Fruit fly (Drosophila melanogaster) whole organism, embryonic: Measurements from ENCODE around the gene Nepl3.
A peak's percentile ranks its signal among the peaks of the same experiment; 100 is the strongest.

Experiments
- Bgb ChIP-seq: fragments of 200-800 bp; sonication (Bioruptor generic); IDR thresholded peaks from 2 replicates; pipeline ENCODE4 v1.3.6; 2022; ENCODE audit warnings: missing biosample characterization, missing genetic modification characterization; ENCODE audit not compliant: partially characterized antibody
- CG10979 ChIP-seq: fragments of 200-800 bp; sonication (Bioruptor generic); optimal IDR thresholded peaks from 2 replicates; lab custom pipeline; 2018; ENCODE audit warnings: missing biosample characterization, mild to moderate bottlenecking, missing genetic modification characterization, moderate library complexity
- CG11456 ChIP-seq: fragments of 200-800 bp; sonication (Bioruptor generic); IDR thresholded peaks from 3 replicates; pipeline ENCODE4 v1.3.6; 2022; ENCODE audit warnings: missing biosample characterization, missing genetic modification characterization
- CG12236 ChIP-seq: fragments of 200-800 bp; sonication (Bioruptor generic); optimal IDR thresholded peaks from 2 replicates; lab custom pipeline; 2016; ENCODE audit warnings: missing biosample characterization, missing genetic modification characterization
- CG14667 ChIP-seq: fragments of 200-800 bp; sonication (Bioruptor generic); IDR thresholded peaks from 2 replicates; pipeline ENCODE4 v1.3.6; 2022; ENCODE audit warnings: missing biosample characterization, missing genetic modification characterization
- CG1647 ChIP-seq: fragments of 200-800 bp; sonication (Bioruptor generic); optimal IDR thresholded peaks from 3 replicates; lab custom pipeline; 2016; ENCODE audit warnings: missing biosample characterization, missing genetic modification characterization
- CG16779 ChIP-seq: fragments of 200-800 bp; sonication (Bioruptor generic); IDR thresholded peaks from 2 replicates; pipeline ENCODE4 v1.3.6; 2022; ENCODE audit warnings: missing biosample characterization, missing genetic modification characterization
- CG17186 ChIP-seq: fragments of 200-800 bp; sonication (Bioruptor generic); optimal IDR thresholded peaks from 3 replicates; lab custom pipeline; 2017; ENCODE audit warnings: missing biosample characterization, missing genetic modification reagents, missing genetic modification characterization
- CG17912 ChIP-seq: fragments of 200-800 bp; sonication (Bioruptor generic); optimal IDR thresholded peaks from 2 replicates; lab custom pipeline; 2018; ENCODE audit warnings: missing biosample characterization, mild to moderate bottlenecking, missing genetic modification characterization
- CG2129 ChIP-seq: fragments of 200-800 bp; sonication (Bioruptor generic); IDR thresholded peaks from 2 replicates; pipeline ENCODE4 v1.3.6; 2022; ENCODE audit warnings: missing biosample characterization, missing genetic modification characterization; ENCODE audit not compliant: partially characterized antibody
- CG2712 ChIP-seq: fragments of 200-800 bp; optimal IDR thresholded peaks from 3 replicates; lab custom pipeline; 2019; ENCODE audit warnings: missing biosample characterization, mild to moderate bottlenecking, missing genetic modification characterization, moderate library complexity
- CG33213 ChIP-seq: fragments of 200-800 bp; sonication (Bioruptor generic); optimal IDR thresholded peaks from 3 replicates; lab custom pipeline; 2016; ENCODE audit warnings: missing biosample characterization, missing genetic modification characterization
- CG34422 ChIP-seq: fragments of 200-800 bp; sonication (Bioruptor generic); IDR thresholded peaks from 3 replicates; pipeline ENCODE4 v1.3.6; 2022; ENCODE audit warnings: missing biosample characterization, missing genetic modification characterization
- CG5180 ChIP-seq: fragments of 200-800 bp; sonication (Bioruptor generic); optimal IDR thresholded peaks from 3 replicates; lab custom pipeline; 2017; ENCODE audit warnings: missing biosample characterization, missing genetic modification characterization, mild to moderate bottlenecking, moderate library complexity, missing genetic modification reagents
- CG6813 ChIP-seq: fragments of 200-800 bp; sonication (Bioruptor generic); optimal IDR thresholded peaks from 2 replicates; lab custom pipeline; 2017; ENCODE audit warnings: missing biosample characterization, missing genetic modification characterization, mild to moderate bottlenecking, moderate library complexity, missing genetic modification reagents
- CG8359 ChIP-seq: fragments of 200-800 bp; sonication (Bioruptor generic); optimal IDR thresholded peaks from 2 replicates; lab custom pipeline; 2017; ENCODE audit warnings: missing biosample characterization, mild to moderate bottlenecking, missing genetic modification characterization, borderline replicate concordance
- Dfd ChIP-seq, 2 experiments: fragments of >200 bp; optimal IDR thresholded peaks; 2 replicates each; lab custom pipeline; 2017; ENCODE audit warnings: missing biosample characterization in 2 of 2, missing genetic modification characterization in 2 of 2
- Dip2 ChIP-seq: fragments of 200-800 bp; sonication (Bioruptor generic); IDR thresholded peaks from 2 replicates; pipeline ENCODE4 v1.3.6; 2022; ENCODE audit warnings: missing biosample characterization, missing genetic modification characterization
- Doc3 ChIP-seq: fragments of 200-800 bp; sonication (Bioruptor generic); IDR thresholded peaks from 3 replicates; pipeline ENCODE4 v1.3.6; 2022; ENCODE audit warnings: missing biosample characterization, missing genetic modification characterization; ENCODE audit not compliant: partially characterized antibody
- E2f1 ChIP-seq: fragments of 200-800 bp; sonication (Bioruptor generic); IDR thresholded peaks from 2 replicates; pipeline ENCODE4 v1.3.6; 2022; ENCODE audit warnings: missing biosample characterization, missing genetic modification characterization
- Ets65A ChIP-seq: fragments of 200-800 bp; sonication (Bioruptor generic); peaks from one replicate; lab custom pipeline; 2016; ENCODE audit warnings: missing biosample characterization, missing genetic modification characterization
- Gsc ChIP-seq: fragments of 200-800 bp; sonication (Bioruptor generic); IDR thresholded peaks from 2 replicates; pipeline ENCODE4 v1.3.6; 2022; ENCODE audit warnings: missing biosample characterization, missing genetic modification characterization
- Hmx ChIP-seq: fragments of 200-800 bp; sonication (Bioruptor generic); optimal IDR thresholded peaks from 2 replicates; lab custom pipeline; 2016; ENCODE audit warnings: missing biosample characterization, missing genetic modification characterization
- Kr ChIP-seq: fragments of 200-800 bp; sonication (Bioruptor generic); optimal IDR thresholded peaks from 2 replicates; lab custom pipeline; 2017; ENCODE audit warnings: missing biosample characterization, mild to moderate bottlenecking, missing genetic modification characterization
- Lpt ChIP-seq: fragments of >200 bp; optimal IDR thresholded peaks from 2 replicates; lab custom pipeline; 2018; ENCODE audit warnings: missing biosample characterization, missing genetic modification characterization
- Meics ChIP-seq: fragments of 200-800 bp; sonication (Bioruptor generic); optimal IDR thresholded peaks from 2 replicates; lab custom pipeline; 2017; ENCODE audit warnings: missing biosample characterization, mild to moderate bottlenecking, missing genetic modification characterization
- NfI ChIP-seq: fragments of 200-800 bp; sonication (Bioruptor generic); optimal IDR thresholded peaks from 3 replicates; lab custom pipeline; 2018; ENCODE audit warnings: missing biosample characterization, mild to moderate bottlenecking, missing genetic modification characterization, moderate library complexity
- Optix ChIP-seq: fragments of 200-800 bp; sonication (Bioruptor generic); IDR thresholded peaks from 3 replicates; pipeline ENCODE4 v1.3.6; 2022; ENCODE audit warnings: missing biosample characterization, missing genetic modification characterization
- Pdp1 ChIP-seq, 2 experiments: fragments of 200-800 bp; sonication (Bioruptor generic); optimal IDR thresholded peaks; 3 replicates each; lab custom pipeline; 2016; ENCODE audit warnings: missing biosample characterization in 2 of 2, missing genetic modification characterization in 2 of 2, mild to moderate bottlenecking in 1 of 2, moderate library complexity in 1 of 2
- Rx ChIP-seq: fragments of 200-800 bp; sonication (Bioruptor generic); IDR thresholded peaks from 2 replicates; pipeline ENCODE4 v1.3.6; 2022; ENCODE audit warnings: missing biosample characterization, missing genetic modification characterization
- ab ChIP-seq: fragments of 200-800 bp; sonication (Bioruptor generic); optimal IDR thresholded peaks from 2 replicates; lab custom pipeline; 2016; ENCODE audit warnings: missing biosample characterization, missing genetic modification characterization
- crol ChIP-seq: fragments of 200-800 bp; sonication (Bioruptor generic); IDR thresholded peaks from 2 replicates; pipeline ENCODE4 v1.3.6; 2022; ENCODE audit warnings: missing biosample characterization, missing genetic modification characterization
- dmrt11E ChIP-seq: fragments of 200-800 bp; sonication (Bioruptor generic); optimal IDR thresholded peaks from 3 replicates; lab custom pipeline; 2018; ENCODE audit warnings: missing biosample characterization, mild to moderate bottlenecking, missing genetic modification characterization, moderate library complexity
- esg ChIP-seq: fragments of 200-800 bp; sonication (Bioruptor generic); conservative IDR thresholded peaks from 2 replicates; pipeline ENCODE4 v1.3.6; 2022; ENCODE audit warnings: missing biosample characterization, missing genetic modification characterization
- gcm2 ChIP-seq: fragments of 200-800 bp; sonication (Bioruptor generic); optimal IDR thresholded peaks from 2 replicates; lab custom pipeline; 2016; ENCODE audit warnings: missing biosample characterization, missing genetic modification characterization
- gsb-n ChIP-seq: fragments of 200-800 bp; sonication (Bioruptor generic); optimal IDR thresholded peaks from 3 replicates; lab custom pipeline; 2018; ENCODE audit warnings: missing biosample characterization, mild to moderate bottlenecking, missing genetic modification characterization
- her ChIP-seq: fragments of 200-800 bp; sonication (Bioruptor generic); optimal IDR thresholded peaks from 2 replicates; lab custom pipeline; 2016; ENCODE audit warnings: missing biosample characterization, missing genetic modification characterization
- mam ChIP-seq: fragments of 200-800 bp; sonication (Bioruptor generic); optimal IDR thresholded peaks from 3 replicates; lab custom pipeline; 2016; ENCODE audit warnings: missing biosample characterization, missing genetic modification characterization
- mirr ChIP-seq: fragments of 200-800 bp; sonication (Bioruptor generic); optimal IDR thresholded peaks from 3 replicates; lab custom pipeline; 2018; ENCODE audit warnings: missing biosample characterization, mild to moderate bottlenecking, missing genetic modification characterization
- onecut ChIP-seq: fragments of 200-800 bp; sonication (Bioruptor generic); IDR thresholded peaks from 2 replicates; pipeline ENCODE4 v1.3.6; 2022; ENCODE audit warnings: missing biosample characterization, missing genetic modification characterization
- pan ChIP-seq, 4 experiments: fragments of >200 bp in 3 of 4; fragments of 200-800 bp in 1 of 4; sonication (Bioruptor generic) in 1 of 4; optimal IDR thresholded peaks in 3 of 4; IDR thresholded peaks in 1 of 4; 2 replicates each; pipeline versions ENCODE4 v1.3.6 to Lab custom; 2017 to 2022; ENCODE audit warnings: missing biosample characterization in 2 of 4, missing genetic modification characterization in 2 of 4, mixed read lengths in 1 of 4
- ranshi ChIP-seq: fragments of 200-800 bp; sonication (Bioruptor generic); IDR thresholded peaks from 2 replicates; pipeline ENCODE4 v1.3.6; 2022; ENCODE audit warnings: missing biosample characterization, missing genetic modification characterization
- sens-2 ChIP-seq: fragments of 200-800 bp; sonication (Bioruptor generic); IDR thresholded peaks from 2 replicates; pipeline ENCODE4 v1.3.6; 2022; ENCODE audit warnings: missing biosample characterization, missing genetic modification characterization
- sna ChIP-seq: fragments of 200-800 bp; sonication (Bioruptor generic); IDR thresholded peaks from 2 replicates; pipeline ENCODE4 v1.3.6; 2022; ENCODE audit warnings: missing biosample characterization, missing genetic modification characterization; ENCODE audit not compliant: partially characterized antibody
- sqz ChIP-seq: fragments of 200-800 bp; sonication (Bioruptor generic); optimal IDR thresholded peaks from 3 replicates; lab custom pipeline; 2018; ENCODE audit warnings: missing biosample characterization, mild to moderate bottlenecking, missing genetic modification characterization
- tio ChIP-seq: fragments of 200-800 bp; sonication (Bioruptor generic); optimal IDR thresholded peaks from 2 replicates; lab custom pipeline; 2017; ENCODE audit warnings: missing biosample characterization, missing genetic modification characterization, inconsistent platforms
- tll ChIP-seq, 2 experiments: fragments of 200-800 bp in 1 of 2; fragments of >200 bp in 1 of 2; sonication (Bioruptor generic) in 1 of 2; optimal IDR thresholded peaks; 2 replicates each; lab custom pipeline; 2017 to 2019; ENCODE audit warnings: missing biosample characterization in 2 of 2, missing genetic modification characterization in 2 of 2, mild to moderate bottlenecking in 1 of 2, moderate library complexity in 1 of 2
- zen ChIP-seq: fragments of 200-800 bp; sonication (Bioruptor generic); optimal IDR thresholded peaks from 3 replicates; lab custom pipeline; 2018; ENCODE audit warnings: missing biosample characterization, mild to moderate bottlenecking, missing genetic modification characterization, moderate library complexity

The Nepl3 gene

dm6 chr2L:5070797-5071579 lies 12.9 kb upstream of the Nepl3 start, which contains the start of gene RpL37A (continued):
- no peak for TF ChIP-seq Dfd (GFP tag; optimal IDR thresholded peaks at IDR 0.05; lab: Kevin White, UChicago)
- TF ChIP-seq mirr (GFP tag; lab: Kevin White, UChicago): peak; percentile 75
- peak; percentile 96 for TF ChIP-seq CG33213
- TF ChIP-seq onecut (GFP tag; lab: Robert Waterston, UW): peak; percentile 88
- peak; percentile 92 for TF ChIP-seq her (GFP tag; lab: Kevin White, UChicago)
- TF ChIP-seq Lpt: no peak
- TF ChIP-seq CG2129 (GFP tag; lab: Robert Waterston, UW): no peak
- peak; percentile 35 for TF ChIP-seq Kr (GFP tag; lab: Kevin White, UChicago)
- TF ChIP-seq Rx (GFP tag; lab: Robert Waterston, UW): peak; percentile 78
- peak; percentile 71 for TF ChIP-seq CG1647 (GFP tag; lab: Kevin White, UChicago)
- peak; percentile 66 for TF ChIP-seq CG8359 (GFP tag; lab: Kevin White, UChicago)
- TF ChIP-seq Gsc (GFP tag; lab: Robert Waterston, UW): no peak
- TF ChIP-seq Doc3 (GFP tag; lab: Robert Waterston, UW): no peak
- peak; percentile 43 for TF ChIP-seq CG12236 (GFP tag; lab: Kevin White, UChicago)
- no peak for TF ChIP-seq sna (GFP tag; lab: Robert Waterston, UW)
- peak; percentile 84; the same call in 2 of the 3 replicates for TF ChIP-seq CG34422 (GFP tag; lab: Robert Waterston, UW)
- peak; percentile 71 for TF ChIP-seq CG5180 (GFP tag; lab: Kevin White, UChicago)
- TF ChIP-seq crol (GFP tag; lab: Robert Waterston, UW): 0 out of 2 replicates have a peak, but pooled peaks have one; percentile 21
- peak; percentile 76 for TF ChIP-seq Optix (GFP tag; lab: Robert Waterston, UW)
- peak; percentile 60 to 85 for TF ChIP-seq Pdp1 (GFP tag; optimal IDR thresholded peaks at IDR 0.05; lab: Kevin White, UChicago)
- TF ChIP-seq zen: peak; percentile 68
- peak; percentile 28 for TF ChIP-seq tio (GFP tag; lab: Kevin White, UChicago)
- peak; percentile 70 for TF ChIP-seq gsb-n (tag; lab: Kevin White, UChicago)
- peak; percentile 77; the same call in 1 of the 2 replicates for TF ChIP-seq ranshi (GFP tag; lab: Robert Waterston, UW)
- no peak for TF ChIP-seq tll (GFP tag; optimal IDR thresholded peaks at IDR 0.05; lab: Kevin White, UChicago)
- TF ChIP-seq ab (GFP tag; lab: Kevin White, UChicago): no peak
- TF ChIP-seq Dip2: no peak
- TF ChIP-seq mam (GFP tag; lab: Kevin White, UChicago): peak; percentile 69
- TF ChIP-seq CG11456: peak; percentile 86
- peak; percentile 86 for TF ChIP-seq sqz
- TF ChIP-seq CG6813 (GFP tag; lab: Kevin White, UChicago): peak; percentile 87
- TF ChIP-seq E2f1: peak; percentile 68
- TF ChIP-seq pan (optimal IDR thresholded peaks at IDR 0.05; lab: Kevin White, UChicago): no peak
- peak in 1 of 2 experiments; percentile 68 for TF ChIP-seq pan (GFP tag; optimal IDR thresholded peaks at IDR 0.05 in 1 of 2, IDR thresholded peaks at IDR 0.05 in 1 of 2)
- TF ChIP-seq gcm2 (GFP tag; lab: Kevin White, UChicago): peak; percentile 72
- TF ChIP-seq CG2712 (tag; lab: Kevin White, UChicago): peak; percentile 81
- peak; percentile 90 for TF ChIP-seq CG17912 (GFP tag; lab: Kevin White, UChicago)
- no peak for TF ChIP-seq esg (GFP tag; lab: Robert Waterston, UW)
- peak; percentile 13 for TF ChIP-seq Hmx
- TF ChIP-seq CG17186 (GFP tag; lab: Kevin White, UChicago): peak; percentile 92
- peak; percentile 69 for TF ChIP-seq CG10979 (tag; lab: Kevin White, UChicago)
- peak; percentile 91 for TF ChIP-seq NfI (GFP tag; lab: Kevin White, UChicago)
- TF ChIP-seq dmrt11E (tag; lab: Kevin White, UChicago): peak; percentile 57
- TF ChIP-seq CG16779: no peak
- TF ChIP-seq Meics: peak; percentile 91
- TF ChIP-seq CG14667 (GFP tag; lab: Robert Waterston, UW): no peak
- peak; percentile 73 for TF ChIP-seq sens-2 (GFP tag; lab: Robert Waterston, UW)
- peak; percentile 98 for TF ChIP-seq Ets65A (GFP tag; lab: Kevin White, UChicago)
- peak; percentile 50; the same call in 1 of the 2 replicates for TF ChIP-seq Bgb (GFP tag; lab: Robert Waterston, UW)
